Fruit fly (Drosophila melanogaster) whole organism, embryonic: ENCODE results near the gene Mic26-27.

Experiments
- Aef1 ChIP-seq: fragments of 200-800 bp; sonication (Bioruptor generic); IDR thresholded peaks from 3 replicates; pipeline ENCODE4 v1.3.6; 2022; ENCODE audit warnings: missing biosample characterization, missing genetic modification characterization
- Atf3 ChIP-seq: fragments of 200-800 bp; sonication (Bioruptor generic); optimal IDR thresholded peaks from 3 replicates; lab custom pipeline; 2016; ENCODE audit warnings: missing biosample characterization, missing genetic modification characterization
- CG10147 ChIP-seq: fragments of 200-800 bp; sonication (Bioruptor generic); optimal IDR thresholded peaks from 2 replicates; lab custom pipeline; 2019; ENCODE audit warnings: missing biosample characterization, mild to moderate bottlenecking, missing genetic modification characterization, moderate library complexity
- CG10654 ChIP-seq: fragments of 200-800 bp; sonication (Bioruptor generic); optimal IDR thresholded peaks from 2 replicates; lab custom pipeline; 2016; ENCODE audit warnings: missing biosample characterization, missing genetic modification characterization
- CG11723 ChIP-seq: fragments of 200-800 bp; sonication (Bioruptor generic); optimal IDR thresholded peaks from 2 replicates; lab custom pipeline; 2017; ENCODE audit warnings: missing biosample characterization, mild to moderate bottlenecking, missing genetic modification characterization
- CG12299 ChIP-seq: fragments of 200-800 bp; sonication (Bioruptor generic); optimal IDR thresholded peaks from 2 replicates; lab custom pipeline; 2018; ENCODE audit warnings: missing biosample characterization, mild to moderate bottlenecking, missing genetic modification characterization
- CG1603 ChIP-seq: fragments of 200-800 bp; sonication (Bioruptor generic); optimal IDR thresholded peaks from 2 replicates; lab custom pipeline; 2019; ENCODE audit warnings: missing biosample characterization, mild to moderate bottlenecking, missing genetic modification characterization, moderate library complexity
- CG17361 ChIP-seq: fragments of 200-800 bp; sonication (Bioruptor generic); IDR thresholded peaks from 3 replicates; pipeline ENCODE4 v1.3.6; 2022; ENCODE audit warnings: missing biosample characterization, missing genetic modification characterization
- CG18011 ChIP-seq: fragments of 200-800 bp; sonication (Bioruptor generic); optimal IDR thresholded peaks from 2 replicates; lab custom pipeline; 2017; ENCODE audit warnings: missing biosample characterization, missing genetic modification characterization, mild to moderate bottlenecking, moderate library complexity, missing genotype
- CG2889 ChIP-seq: fragments of 200-800 bp; sonication (Bioruptor generic); IDR thresholded peaks from 3 replicates; pipeline ENCODE4 v1.3.6; 2022; ENCODE audit warnings: missing biosample characterization, missing genetic modification characterization
- CG31388 ChIP-seq: fragments of 200-800 bp; sonication (Bioruptor generic); optimal IDR thresholded peaks from 2 replicates; lab custom pipeline; 2016; ENCODE audit warnings: missing biosample characterization, missing genetic modification characterization
- CG32772 ChIP-seq: fragments of 200-800 bp; sonication (Bioruptor generic); IDR thresholded peaks from 2 replicates; pipeline ENCODE4 v1.3.6; 2022; ENCODE audit warnings: missing biosample characterization, missing genetic modification characterization
- CG3847 ChIP-seq: fragments of 200-800 bp; sonication (Bioruptor generic); IDR thresholded peaks from 2 replicates; pipeline ENCODE4 v1.3.6; 2022; ENCODE audit warnings: missing biosample characterization, missing genetic modification characterization
- CG4282 ChIP-seq: fragments of 200-800 bp; sonication (Bioruptor generic); optimal IDR thresholded peaks from 2 replicates; lab custom pipeline; 2016; ENCODE audit warnings: missing biosample characterization, missing genetic modification characterization
- CG43689 ChIP-seq: fragments of 200-800 bp; sonication (Bioruptor generic); IDR thresholded peaks from 2 replicates; pipeline ENCODE4 v1.3.6; 2022; ENCODE audit warnings: missing biosample characterization, missing genetic modification characterization
- CG7987 ChIP-seq: fragments of 200-800 bp; sonication (Bioruptor generic); optimal IDR thresholded peaks from 2 replicates; lab custom pipeline; 2018; ENCODE audit warnings: missing biosample characterization, mild to moderate bottlenecking, missing genetic modification characterization, moderate library complexity
- CG8281 ChIP-seq: fragments of 200-800 bp; sonication (Bioruptor generic); optimal IDR thresholded peaks from 2 replicates; lab custom pipeline; 2018; ENCODE audit warnings: missing biosample characterization, mild to moderate bottlenecking, missing genetic modification characterization, moderate library complexity
- Doc2 ChIP-seq: fragments of 200-800 bp; sonication (Bioruptor generic); IDR thresholded peaks from 2 replicates; pipeline ENCODE4 v1.3.6; 2022; ENCODE audit warnings: missing biosample characterization, missing genetic modification characterization
- Doc3 ChIP-seq: fragments of 200-800 bp; sonication (Bioruptor generic); IDR thresholded peaks from 3 replicates; pipeline ENCODE4 v1.3.6; 2022; ENCODE audit warnings: missing biosample characterization, missing genetic modification characterization; ENCODE audit not compliant: partially characterized antibody
- Drgx ChIP-seq: fragments of 200-800 bp; sonication (Bioruptor generic); IDR thresholded peaks from 2 replicates; pipeline ENCODE4 v1.3.6; 2022; ENCODE audit warnings: missing biosample characterization, missing genetic modification characterization
- Eip74EF ChIP-seq, 2 experiments: fragments of 200-800 bp in 1 of 2; fragments of >200 bp in 1 of 2; sonication (Bioruptor generic) in 1 of 2; optimal IDR thresholded peaks; 2 replicates each; lab custom pipeline; 2017 to 2019; ENCODE audit warnings: missing biosample characterization in 2 of 2, missing genetic modification characterization in 2 of 2, mild to moderate bottlenecking in 1 of 2, moderate library complexity in 1 of 2
- HLH3B ChIP-seq: fragments of 200-800 bp; sonication (Bioruptor generic); IDR thresholded peaks from 2 replicates; pipeline ENCODE4 v1.3.6; 2022; ENCODE audit warnings: missing biosample characterization, missing genetic modification characterization
- Jarid2 ChIP-seq: fragments of 200-800 bp; sonication (Bioruptor generic); optimal IDR thresholded peaks from 3 replicates; lab custom pipeline; 2017; ENCODE audit warnings: mild to moderate bottlenecking, missing biosample characterization, missing genetic modification reagents, missing genetic modification characterization
- Nf-YA ChIP-seq: fragments of 200-800 bp; sonication (Bioruptor generic); IDR thresholded peaks from 2 replicates; pipeline ENCODE4 v1.3.6; 2022; ENCODE audit warnings: missing biosample characterization, missing genetic modification characterization
- Side ChIP-seq: fragments of 200-800 bp; sonication (Bioruptor generic); optimal IDR thresholded peaks from 2 replicates; lab custom pipeline; 2016; ENCODE audit warnings: missing biosample characterization, missing genetic modification characterization
- Sin3A ChIP-seq: fragments of >200 bp; optimal IDR thresholded peaks from 2 replicates; lab custom pipeline; 2018
- Sry-δ ChIP-seq: fragments of 200-800 bp; sonication (Bioruptor generic); optimal IDR thresholded peaks from 2 replicates; lab custom pipeline; 2016; ENCODE audit warnings: missing biosample characterization, missing genetic modification characterization
- cas ChIP-seq: fragments of 200-800 bp; sonication (Bioruptor generic); IDR thresholded peaks from 2 replicates; pipeline ENCODE4 v1.3.6; 2022; ENCODE audit warnings: missing biosample characterization, missing genetic modification characterization
- dati ChIP-seq: fragments of 200-800 bp; sonication (Bioruptor generic); IDR thresholded peaks from 2 replicates; pipeline ENCODE4 v1.3.6; 2022; ENCODE audit warnings: missing biosample characterization, missing genetic modification characterization
- ftz-f1 ChIP-seq: fragments of 200-800 bp; sonication (Bioruptor generic); optimal IDR thresholded peaks from 2 replicates; lab custom pipeline; 2016; ENCODE audit warnings: missing biosample characterization, missing genetic modification characterization
- fu2 ChIP-seq: fragments of 200-800 bp; sonication (Bioruptor generic); optimal IDR thresholded peaks from 2 replicates; lab custom pipeline; 2016; ENCODE audit warnings: missing biosample characterization, missing genetic modification characterization
- gcm ChIP-seq: fragments of 200-800 bp; sonication (Bioruptor generic); optimal IDR thresholded peaks from 2 replicates; lab custom pipeline; 2019; ENCODE audit warnings: missing biosample characterization, mild to moderate bottlenecking, missing genetic modification characterization, moderate library complexity
- gro ChIP-seq: fragments of 200-800 bp; sonication (Bioruptor generic); optimal IDR thresholded peaks from 2 replicates; lab custom pipeline; 2016; ENCODE audit warnings: missing biosample characterization, missing genetic modification characterization
- hb ChIP-seq: fragments of 200-800 bp; sonication (Bioruptor generic); IDR thresholded peaks from 3 replicates; pipeline ENCODE4 v1.3.6; 2022; ENCODE audit warnings: missing biosample characterization, missing genetic modification characterization; ENCODE audit not compliant: partially characterized antibody
- ind ChIP-seq: fragments of 200-800 bp; sonication (Bioruptor generic); optimal IDR thresholded peaks from 3 replicates; lab custom pipeline; 2016; ENCODE audit warnings: missing biosample characterization, missing genetic modification characterization
- inv ChIP-seq: fragments of 200-800 bp; sonication (Bioruptor generic); IDR thresholded peaks from 2 replicates; pipeline ENCODE4 v1.3.6; 2022; ENCODE audit warnings: missing biosample characterization, missing genetic modification characterization; ENCODE audit not compliant: partially characterized antibody
- kah ChIP-seq: fragments of 200-800 bp; sonication (Bioruptor generic); optimal IDR thresholded peaks from 2 replicates; lab custom pipeline; 2018; ENCODE audit warnings: missing biosample characterization, mild to moderate bottlenecking, missing genetic modification characterization
- kay ChIP-seq: fragments of 200-800 bp; sonication (Bioruptor generic); optimal IDR thresholded peaks from 2 replicates; lab custom pipeline; 2016; ENCODE audit warnings: missing biosample characterization, missing genetic modification characterization
- nerfin-2 ChIP-seq: fragments of 200-800 bp; sonication (Bioruptor generic); IDR thresholded peaks from 2 replicates; pipeline ENCODE4 v1.3.6; 2022; ENCODE audit warnings: missing biosample characterization, missing genetic modification characterization; ENCODE audit not compliant: partially characterized antibody
- oc ChIP-seq: fragments of 200-800 bp; sonication (Bioruptor generic); optimal IDR thresholded peaks from 2 replicates; lab custom pipeline; 2018; ENCODE audit warnings: missing biosample characterization, mild to moderate bottlenecking, missing genetic modification characterization, moderate library complexity
- onecut ChIP-seq: fragments of 200-800 bp; sonication (Bioruptor generic); IDR thresholded peaks from 2 replicates; pipeline ENCODE4 v1.3.6; 2022; ENCODE audit warnings: missing biosample characterization, missing genetic modification characterization
- peb ChIP-seq: fragments of 200-800 bp; sonication (Bioruptor generic); IDR thresholded peaks from 2 replicates; pipeline ENCODE4 v1.3.6; 2022; ENCODE audit warnings: missing biosample characterization, missing genetic modification characterization
- schlank ChIP-seq: fragments of 200-800 bp; sonication (Bioruptor generic); optimal IDR thresholded peaks from 2 replicates; lab custom pipeline; 2018; ENCODE audit warnings: missing biosample characterization, mild to moderate bottlenecking, missing genetic modification characterization
- sd ChIP-seq: fragments of 200-800 bp; sonication (Bioruptor generic); optimal IDR thresholded peaks from 3 replicates; lab custom pipeline; 2018; ENCODE audit warnings: missing biosample characterization, mild to moderate bottlenecking, missing genetic modification characterization, moderate library complexity
- sna ChIP-seq: fragments of 200-800 bp; sonication (Bioruptor generic); IDR thresholded peaks from 2 replicates; pipeline ENCODE4 v1.3.6; 2022; ENCODE audit warnings: missing biosample characterization, missing genetic modification characterization; ENCODE audit not compliant: partially characterized antibody
- so ChIP-seq: fragments of 200-800 bp; sonication (Bioruptor generic); IDR thresholded peaks from 3 replicates; pipeline ENCODE4 v1.3.6; 2022; ENCODE audit warnings: missing biosample characterization, missing genetic modification characterization
- sqz ChIP-seq: fragments of 200-800 bp; sonication (Bioruptor generic); optimal IDR thresholded peaks from 3 replicates; lab custom pipeline; 2018; ENCODE audit warnings: missing biosample characterization, mild to moderate bottlenecking, missing genetic modification characterization
- ssp ChIP-seq: fragments of 200-800 bp; sonication (Bioruptor generic); IDR thresholded peaks from 2 replicates; pipeline ENCODE4 v1.3.6; 2022; ENCODE audit warnings: missing biosample characterization, missing genetic modification characterization
- stc ChIP-seq: fragments of 200-800 bp; sonication (Bioruptor generic); IDR thresholded peaks from 2 replicates; pipeline ENCODE4 v1.3.6; 2022; ENCODE audit warnings: missing biosample characterization, missing genetic modification characterization
- tx ChIP-seq: fragments of 200-800 bp; sonication (Bioruptor generic); optimal IDR thresholded peaks from 2 replicates; lab custom pipeline; 2016; ENCODE audit warnings: missing biosample characterization, missing genetic modification characterization

Gene Mic26-27

dm6 chr3R:16097661-16098329 is 48.9 kb downstream of the Mic26-27 start (continued):
- TF ChIP-seq Jarid2 (GFP tag; lab: Kevin White, UChicago): peak; percentile 44
- TF ChIP-seq Sry-δ (GFP tag; lab: Kevin White, UChicago): peak; percentile 38
- no peak for TF ChIP-seq nerfin-2
- TF ChIP-seq Drgx (GFP tag; lab: Robert Waterston, UW): peak; percentile 99
- TF ChIP-seq CG8281: peak; percentile 39
- TF ChIP-seq so: no peak; the same call in 2 of the 3 replicates
- no peak for TF ChIP-seq ftz-f1 (GFP tag; lab: Kevin White, UChicago)
- peak; percentile 79 for TF ChIP-seq oc (tag; lab: Kevin White, UChicago)
- no peak for TF ChIP-seq Doc2 (GFP tag; lab: Robert Waterston, UW)
- peak; percentile 19 for TF ChIP-seq CG12299
- TF ChIP-seq Atf3 (GFP tag; lab: Kevin White, UChicago): peak; percentile 82
- TF ChIP-seq CG31388 (GFP tag; lab: Kevin White, UChicago): peak; percentile 58
- peak; percentile 42 for TF ChIP-seq tx (GFP tag; lab: Kevin White, UChicago)
- TF ChIP-seq Aef1: peak; percentile 72
- no peak for TF ChIP-seq schlank (tag; lab: Kevin White, UChicago)
- no peak for TF ChIP-seq hb
- TF ChIP-seq sna (GFP tag; lab: Robert Waterston, UW): no peak
- TF ChIP-seq inv: peak; percentile 32; the same call in 1 of the 2 replicates
- peak; percentile 33 for TF ChIP-seq kay (GFP tag; lab: Kevin White, UChicago)
- TF ChIP-seq CG4282 (GFP tag; lab: Kevin White, UChicago): peak; percentile 1
- peak; percentile 84 for TF ChIP-seq peb (GFP tag; lab: Robert Waterston, UW)
- TF ChIP-seq CG18011: no peak
- TF ChIP-seq CG3847 (GFP tag; lab: Robert Waterston, UW): peak; percentile 50
- peak; percentile 65; the same call in 1 of the 2 replicates for TF ChIP-seq dati (GFP tag; lab: Robert Waterston, UW)
- TF ChIP-seq Doc3 (GFP tag; lab: Robert Waterston, UW): no peak
- peak; percentile 28 for TF ChIP-seq kah (GFP tag; lab: Kevin White, UChicago)
- TF ChIP-seq gcm (GFP tag; lab: Kevin White, UChicago): peak; percentile 63
- peak; percentile 46 for TF ChIP-seq CG11723 (GFP tag; lab: Kevin White, UChicago)
- TF ChIP-seq Nf-YA (GFP tag; lab: Robert Waterston, UW): peak; percentile 57; the same call in 1 of the 2 replicates
- TF ChIP-seq CG10147 (GFP tag; lab: Kevin White, UChicago): peak; percentile 38
- TF ChIP-seq cas (GFP tag; lab: Robert Waterston, UW): no peak
- peak; percentile 11 for TF ChIP-seq sqz
- peak; percentile 77 for TF ChIP-seq HLH3B (GFP tag; lab: Robert Waterston, UW)
- peak; percentile 82 for TF ChIP-seq CG17361 (GFP tag; lab: Robert Waterston, UW)
- TF ChIP-seq ind: peak; percentile 75
- TF ChIP-seq Side (GFP tag; lab: Kevin White, UChicago): peak; percentile 73
- TF ChIP-seq CG1603 (tag; lab: Kevin White, UChicago): peak; percentile 93
- TF ChIP-seq CG10654 (GFP tag; lab: Kevin White, UChicago): peak; percentile 50
- peak; percentile 8 for TF ChIP-seq CG7987 (GFP tag; lab: Kevin White, UChicago)
- TF ChIP-seq CG43689 (GFP tag; lab: Robert Waterston, UW): 0 out of 2 replicates have a peak, but pooled peaks have one; percentile 15
- peak; percentile 85 for TF ChIP-seq CG32772 (GFP tag; lab: Robert Waterston, UW)
- peak; percentile 53 for TF ChIP-seq stc (GFP tag; lab: Robert Waterston, UW)
- TF ChIP-seq sd (tag; lab: Kevin White, UChicago): no peak
- TF ChIP-seq Sin3A (lab: Kevin White, UChicago): no peak
- TF ChIP-seq fu2 (GFP tag; lab: Kevin White, UChicago): peak; percentile 13
- TF ChIP-seq gro (GFP tag; lab: Kevin White, UChicago): no peak
- TF ChIP-seq CG2889: no peak
- TF ChIP-seq onecut: peak; percentile 50
- TF ChIP-seq ssp: peak; percentile 66
- peak in 1 of 2 experiments; percentile 30 for TF ChIP-seq Eip74EF (GFP tag; optimal IDR thresholded peaks at IDR 0.05; lab: Kevin White, UChicago)
